Worm (Caenorhabditis elegans): ENCODE measurements around the gene kbp-1.

- TF ChIP-seq sox-4 (tag; optimal IDR thresholded peaks at IDR 0.05) (no peak), ceh-19 (GFP tag; optimal IDR thresholded peaks at IDR 0.05) (no peak), mec-3 (tag; optimal IDR thresholded peaks at IDR 0.05; ENCODE audit: borderline replicate concordance) (no peak), pha-4 (tag; optimal IDR thresholded peaks at IDR 0.05) (no peak), fkh-10 (GFP tag; optimal IDR thresholded peaks at IDR 0.05) (no peak), unc-86 (tag; optimal IDR thresholded peaks at IDR 0.05) (no peak), Y22D7AL.16 (tag; optimal IDR thresholded peaks at IDR 0.05) (no peak)
These were observed 46.6 kb upstream of the kbp-1 start for ce11 chrIII:6822790-6823189.

Data from whole organism, late embryonic.